Worm (Caenorhabditis elegans) whole organism, mixed stage, embryonic: ENCODE measurements around the gene T20G5.13.

Source experiments
- lsy-2 ChIP-seq: fragments of 150-350 bp; optimal IDR thresholded peaks from 2 replicates; lab custom pipeline; 2014; ENCODE audit warnings: missing biosample characterization, missing genetic modification characterization
- nhr-237 ChIP-seq: fragments of 150-350 bp; optimal IDR thresholded peaks from 2 replicates; lab custom pipeline; 2014; ENCODE audit warnings: missing biosample characterization, missing genetic modification characterization
- nhr-76 ChIP-seq: sonication (generic microtip); optimal IDR thresholded peaks from 2 replicates; lab custom pipeline; 2017; ENCODE audit warnings: missing biosample characterization, missing genetic modification characterization
- unc-62 ChIP-seq: fragments of 150-350 bp; optimal IDR thresholded peaks from 2 replicates; lab custom pipeline; 2014; ENCODE audit warnings: missing biosample characterization, missing genetic modification reagents, missing genetic modification characterization

- TF ChIP-seq nhr-237: no peak
- no peak for TF ChIP-seq unc-62 (GFP tag; lab: Kevin White, UChicago)
- no peak for TF ChIP-seq lsy-2 (tag; lab: Kevin White, UChicago)
- no peak for TF ChIP-seq nhr-76 (tag; lab: Kevin White, UChicago)
These were observed 13.4 kb upstream of the T20G5.13 start for ce11 chrIII:10214540-10214979.
